Worm (Caenorhabditis elegans): Measurements from ENCODE around the gene C27A2.12.

The C27A2.12 gene

DNA sequence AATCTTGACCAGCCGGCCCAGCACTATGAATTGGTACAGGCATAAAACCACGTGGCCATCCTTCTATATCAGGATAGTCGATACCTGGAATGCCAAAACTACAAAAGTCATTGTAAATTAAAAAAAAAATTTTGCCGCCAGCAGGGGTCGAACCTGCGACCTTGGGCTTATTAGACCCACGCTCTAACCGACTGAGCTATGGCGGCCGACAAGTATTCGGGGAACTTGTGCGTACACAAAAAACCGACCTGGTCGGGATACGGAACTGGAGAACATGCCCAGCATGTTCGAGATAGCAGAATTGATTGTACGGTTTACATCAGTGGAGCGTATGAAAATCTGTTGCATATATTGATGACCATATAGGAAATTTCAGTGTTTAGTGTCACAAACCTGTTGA is 621 bp downstream of the C27A2.12 start (continued):
- peak; percentile 32 for TF ChIP-seq ztf-18 (tag; optimal IDR thresholded peaks at IDR 0.05)
- peak; percentile 17 for TF ChIP-seq T07F8.4 (tag; optimal IDR thresholded peaks at IDR 0.05)
- peak; percentile 55; the same call in 1 of the 2 replicates for TF ChIP-seq ceh-91 (GFP tag; IDR thresholded peaks at IDR 0.05)
- TF ChIP-seq ZK185.1 (tag; optimal IDR thresholded peaks at IDR 0.05; ENCODE audit: poor library complexity, severe bottlenecking): peak; percentile 26
- TF ChIP-seq akir-1 (GFP tag; optimal IDR thresholded peaks at IDR 0.05): no peak
- peak in 1 of 3 experiments; percentile 32 for TF ChIP-seq lin-35 (GFP tag; optimal IDR thresholded peaks at IDR 0.05)
- no peak for TF ChIP-seq nhr-120 (GFP tag; IDR thresholded peaks at IDR 0.05)
- TF ChIP-seq lin-54 (GFP tag; optimal IDR thresholded peaks at IDR 0.05): peak; percentile 64
- TF ChIP-seq B0261.1 (tag; optimal IDR thresholded peaks at IDR 0.05): peak; percentile 92
- TF ChIP-seq mel-28 (tag; optimal IDR thresholded peaks at IDR 0.05; ENCODE audit: borderline replicate concordance): no peak
- TF ChIP-seq rcor-1 (GFP tag; IDR thresholded peaks at IDR 0.05): peak; percentile 83
- no peak for TF ChIP-seq lir-1 (GFP tag; conservative IDR thresholded peaks at IDR 0.05)
- no peak for TF ChIP-seq F55B11.4 (tag; optimal IDR thresholded peaks at IDR 0.05; ENCODE audit: borderline replicate concordance, insufficient read depth)
- no peak for TF ChIP-seq cebp-1 (GFP tag; IDR thresholded peaks at IDR 0.05)
- peak; percentile 53 for TF ChIP-seq cebp-1 (tag; optimal IDR thresholded peaks at IDR 0.05)
- peak; percentile 74 for TF ChIP-seq pbrm-1 (GFP tag; IDR thresholded peaks at IDR 0.05)
- peak; percentile 38 for TF ChIP-seq zim-3 (tag; optimal IDR thresholded peaks at IDR 0.05)
- 0 out of 2 replicates have a peak, but pooled peaks have one; percentile 42 for TF ChIP-seq ceh-40 (GFP tag; IDR thresholded peaks at IDR 0.05)
- TF ChIP-seq lsl-1 (GFP tag; optimal IDR thresholded peaks at IDR 0.05): peak; percentile 69
- peak; percentile 98 for TF ChIP-seq snpc-3.4 (tag; optimal IDR thresholded peaks at IDR 0.05)
- TF ChIP-seq F10E7.11 (tag; optimal IDR thresholded peaks at IDR 0.05): no peak
- TF ChIP-seq nhr-179 (tag; optimal IDR thresholded peaks at IDR 0.05): no peak
- TF ChIP-seq ceh-79 (tag; optimal IDR thresholded peaks at IDR 0.05): peak; percentile 19
- TF ChIP-seq K12H6.12 (tag; optimal IDR thresholded peaks at IDR 0.05): peak; percentile 31
- TF ChIP-seq ztf-6 (GFP tag; IDR thresholded peaks at IDR 0.05): no peak
- peak; percentile 41 for TF ChIP-seq madf-8 (GFP tag; conservative IDR thresholded peaks at IDR 0.05)
- no peak for TF ChIP-seq sdz-38 (tag; optimal IDR thresholded peaks at IDR 0.05)
- no peak for TF ChIP-seq F39B2.1 (GFP tag; IDR thresholded peaks at IDR 0.05)
- 0 out of 2 replicates have a peak, but pooled peaks have one; percentile 63 for TF ChIP-seq bed-1 (GFP tag; IDR thresholded peaks at IDR 0.05)
- TF ChIP-seq gei-17 (GFP tag; optimal IDR thresholded peaks at IDR 0.05): no peak
- TF ChIP-seq F22D6.2 (tag; optimal IDR thresholded peaks at IDR 0.05): no peak
- TF ChIP-seq F57C9.4 (tag; optimal IDR thresholded peaks at IDR 0.05): no peak
- TF ChIP-seq ztf-28 (GFP tag; IDR thresholded peaks at IDR 0.05): peak; percentile 48; the same call in 1 of the 2 replicates
- TF ChIP-seq B0336.3 (GFP tag; IDR thresholded peaks at IDR 0.05): peak; percentile 67
- TF ChIP-seq T26A5.8 (tag; optimal IDR thresholded peaks at IDR 0.05): no peak
- TF ChIP-seq chd-7 (tag; optimal IDR thresholded peaks at IDR 0.05): peak; percentile 31
- no peak for TF ChIP-seq ets-4 (GFP tag; optimal IDR thresholded peaks at IDR 0.05)
- TF ChIP-seq unc-62 (GFP tag; optimal IDR thresholded peaks at IDR 0.05): no peak
- TF ChIP-seq C06A6.2 (GFP tag; conservative IDR thresholded peaks at IDR 0.05): peak; percentile 63
- peak; percentile 7 for TF ChIP-seq mxl-1 (tag; optimal IDR thresholded peaks at IDR 0.05)

ce11 chrII:5056254-5056653 is 1.7 kb downstream of the C27A2.12 start:
- TF ChIP-seq cebp-2 (GFP tag; IDR thresholded peaks at IDR 0.05): no peak
- no peak for TF ChIP-seq ceh-58 (GFP tag; IDR thresholded peaks at IDR 0.05)
- no peak for TF ChIP-seq sdz-38 (tag; optimal IDR thresholded peaks at IDR 0.05)
- TF ChIP-seq die-1 (tag; optimal IDR thresholded peaks at IDR 0.05): peak; percentile 26
- no peak for TF ChIP-seq B0035.1 (tag; optimal IDR thresholded peaks at IDR 0.05)
- TF ChIP-seq athp-1 (tag; optimal IDR thresholded peaks at IDR 0.05): no peak
- no peak for TF ChIP-seq let-526 (GFP tag; IDR thresholded peaks at IDR 0.05)
- TF ChIP-seq madf-6 (GFP tag; IDR thresholded peaks at IDR 0.05): peak; percentile 53
- no peak for TF ChIP-seq F49E8.2 (tag; optimal IDR thresholded peaks at IDR 0.05; ENCODE audit: insufficient read depth)
- TF ChIP-seq snpc-4 (GFP tag; optimal IDR thresholded peaks at IDR 0.05): no peak
- TF ChIP-seq snpc-4 (tag; optimal IDR thresholded peaks at IDR 0.05): peak in 1 of 4 experiments; percentile 73
- TF ChIP-seq lin-54 (GFP tag; optimal IDR thresholded peaks at IDR 0.05): peak; percentile 35
- TF ChIP-seq unc-62 (GFP tag; optimal IDR thresholded peaks at IDR 0.05): no peak
- TF ChIP-seq madf-8 (GFP tag; conservative IDR thresholded peaks at IDR 0.05): no peak
- no peak for TF ChIP-seq repo-1 (tag; optimal IDR thresholded peaks at IDR 0.05)
